Fruit fly (Drosophila melanogaster): Measurements from ENCODE around the gene Lgr4.
A peak's percentile ranks its signal among the peaks of the same experiment; 100 is the strongest.

Lgr4 gene

DNA sequence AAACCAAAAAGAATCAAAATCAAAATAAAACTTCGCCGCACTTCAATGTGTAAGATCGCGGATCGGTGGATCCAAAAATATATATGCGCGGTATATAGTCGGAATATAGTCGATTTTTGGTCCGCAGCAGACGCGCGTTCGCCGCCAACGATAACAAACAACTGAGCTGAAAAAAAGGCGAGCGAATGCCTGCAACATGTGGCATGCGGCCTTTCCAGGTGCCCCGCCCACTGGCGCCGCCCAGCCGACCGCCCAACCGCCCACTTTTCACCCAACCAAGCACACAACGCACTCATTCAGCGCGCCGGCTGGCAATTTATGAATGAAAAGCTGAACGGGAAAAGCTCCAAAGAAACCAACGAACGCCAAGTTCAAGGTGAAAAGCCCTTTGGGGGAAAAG, at the start of gene Lgr4:
Lgr4 (minus strand) TSS at position 133 of the 400 bp plus-strand sequence.
- no peak for TF ChIP-seq CG33017 (tag; optimal IDR thresholded peaks at IDR 0.05)
- TF ChIP-seq cic (GFP tag; optimal IDR thresholded peaks at IDR 0.05) = peak; percentile 40

- TF ChIP-seq CG7045 (GFP tag; optimal IDR thresholded peaks at IDR 0.05) = peak; percentile 22
- TF ChIP-seq CG14711 (tag; optimal IDR thresholded peaks at IDR 0.05) = peak; percentile 13
- peak; percentile 13 for TF ChIP-seq CG7101 (tag; optimal IDR thresholded peaks at IDR 0.05)
- TF ChIP-seq CG33017 (tag; optimal IDR thresholded peaks at IDR 0.05) = peak; percentile 5
- peak; percentile 78 for TF ChIP-seq tj (GFP tag; optimal IDR thresholded peaks at IDR 0.05)
- TF ChIP-seq Hr96 (GFP tag; optimal IDR thresholded peaks at IDR 0.05) = no peak
Measured at dm6 chrX:13238294-13238917, 49.4 kb upstream of the Lgr4 start.

- TF ChIP-seq Clk (GFP tag; optimal IDR thresholded peaks at IDR 0.05) = no peak
- no peak for TF ChIP-seq Hr96 (GFP tag; optimal IDR thresholded peaks at IDR 0.05)
- no peak for TF ChIP-seq cic (GFP tag; optimal IDR thresholded peaks at IDR 0.05)
- no peak for TF ChIP-seq CG7101 (tag; optimal IDR thresholded peaks at IDR 0.05)
- no peak for TF ChIP-seq ovo (GFP tag; optimal IDR thresholded peaks at IDR 0.05)
- no peak for TF ChIP-seq bab1 (GFP tag; optimal IDR thresholded peaks at IDR 0.05)
- no peak for TF ChIP-seq toe (GFP tag; optimal IDR thresholded peaks at IDR 0.05)
- TF ChIP-seq CG11617 (GFP tag; optimal IDR thresholded peaks at IDR 0.05) = no peak
- TF ChIP-seq CG14711 (tag; optimal IDR thresholded peaks at IDR 0.05) = no peak
- no peak for TF ChIP-seq CG1620 (GFP tag; optimal IDR thresholded peaks at IDR 0.05)
- TF ChIP-seq cnc (optimal IDR thresholded peaks at IDR 0.05) = no peak
- TF ChIP-seq CG5204 (GFP tag; optimal IDR thresholded peaks at IDR 0.05) = no peak
- no peak for TF ChIP-seq tj (GFP tag; optimal IDR thresholded peaks at IDR 0.05)
- no peak for TF ChIP-seq CG33017 (tag; optimal IDR thresholded peaks at IDR 0.05)
- TF ChIP-seq Crg-1 (GFP tag; optimal IDR thresholded peaks at IDR 0.05) = no peak
Measured at dm6 chrX:13236516-13237245, 47.7 kb upstream of the Lgr4 start, which contains the start of gene CG32639. TSS of gene CG32639 (minus strand) at chrX:13236566.

dm6 chrX:13234738-13235470, 45.9 kb upstream of the Lgr4 start:
- TF ChIP-seq kay (GFP tag; ENCODE audit: borderline replicate concordance) (no peak), CG12768 (GFP tag; optimal IDR thresholded peaks at IDR 0.05) (no peak), CG33017 (tag; optimal IDR thresholded peaks at IDR 0.05) (no peak), CG5204 (GFP tag; optimal IDR thresholded peaks at IDR 0.05) (no peak), tj (GFP tag; optimal IDR thresholded peaks at IDR 0.05) (peak; percentile 99), CG14711 (tag; optimal IDR thresholded peaks at IDR 0.05) (no peak), Clk (GFP tag; optimal IDR thresholded peaks at IDR 0.05) (no peak), cic (GFP tag; optimal IDR thresholded peaks at IDR 0.05) (no peak), CG11617 (GFP tag; optimal IDR thresholded peaks at IDR 0.05) (peak; percentile 34), ovo (GFP tag; optimal IDR thresholded peaks at IDR 0.05) (no peak), CG7045 (GFP tag; optimal IDR thresholded peaks at IDR 0.05) (no peak), CG7101 (tag; optimal IDR thresholded peaks at IDR 0.05) (no peak), Crg-1 (GFP tag; optimal IDR thresholded peaks at IDR 0.05) (no peak), cnc (optimal IDR thresholded peaks at IDR 0.05) (no peak)

- TF ChIP-seq pad (GFP tag; optimal IDR thresholded peaks at IDR 0.05) (peak; percentile 32), CG7045 (GFP tag; optimal IDR thresholded peaks at IDR 0.05) (no peak), ovo (GFP tag; optimal IDR thresholded peaks at IDR 0.05) (no peak), bab1 (GFP tag; optimal IDR thresholded peaks at IDR 0.05) (peak; percentile 17), Hr96 (GFP tag; optimal IDR thresholded peaks at IDR 0.05) (no peak), CG7101 (tag; optimal IDR thresholded peaks at IDR 0.05) (peak; percentile 20), CG14711 (tag; optimal IDR thresholded peaks at IDR 0.05) (peak; percentile 21), CG1620 (GFP tag; optimal IDR thresholded peaks at IDR 0.05) (peak; percentile 7)
Measured at dm6 chrX:13233811-13234737, 45.1 kb upstream of the Lgr4 start.

All from whole organism, adult.